Worm (Caenorhabditis elegans): ENCODE results near the gene tsp-21.

ce11 chrX:9938537-9938936 lies 6.4 kb downstream of the tsp-21 start, which contains the start of the genes C17G1.5 and C17G1.14:
- no peak for TF ChIP-seq ceh-82 (tag; optimal IDR thresholded peaks at IDR 0.05)
- TF ChIP-seq nhr-77 (tag; optimal IDR thresholded peaks at IDR 0.05): no peak
- TF ChIP-seq hmg-11 (tag; optimal IDR thresholded peaks at IDR 0.05): no peak
- TF ChIP-seq skn-1 (tag; optimal IDR thresholded peaks at IDR 0.05): no peak
- no peak for TF ChIP-seq fkh-10 (GFP tag; optimal IDR thresholded peaks at IDR 0.05)
- TF ChIP-seq nhr-12 (tag; optimal IDR thresholded peaks at IDR 0.05): no peak
- no peak for TF ChIP-seq zag-1 (tag; optimal IDR thresholded peaks at IDR 0.05)
- no peak for TF ChIP-seq elt-3 (tag; optimal IDR thresholded peaks at IDR 0.05)
- TF ChIP-seq unc-62 (GFP tag; optimal IDR thresholded peaks at IDR 0.05): no peak
